Worm (Caenorhabditis elegans) whole organism, L4 larva: ENCODE measurements around the gene C50E10.2.
A peak's percentile ranks its signal among the peaks of the same experiment; 100 is the strongest.

Source experiments
- F26F4.8 ChIP-seq: fragments of 200-800 bp; sonication (Bioruptor generic); conservative IDR thresholded peaks from 2 replicates; pipeline ENCODE4 v1.3.6; 2022; ENCODE audit warnings: missing genetic modification characterization, missing compliant biosample characterization
- F44E2.7 ChIP-seq: fragments of 200-800 bp; sonication (Bioruptor generic); IDR thresholded peaks from 2 replicates; pipeline ENCODE4 v2.1.2; 2022; ENCODE audit warnings: missing genetic modification characterization, missing compliant biosample characterization
- R02D3.7 ChIP-seq: fragments of 150-350 bp; sonication (generic microtip); optimal IDR thresholded peaks from 3 replicates; lab custom pipeline; 2014; ENCODE audit warnings: missing biosample characterization, missing genetic modification characterization
- Y5F2A.4 ChIP-seq: fragments of 200-800 bp; sonication (Bioruptor generic); optimal IDR thresholded peaks from 2 replicates; lab custom pipeline; 2018; ENCODE audit warnings: mild to moderate bottlenecking, missing genetic modification characterization, missing compliant biosample characterization
- aha-1 ChIP-seq: fragments of 150-350 bp; peaks from one replicate; lab custom pipeline; 2014; ENCODE audit warnings: missing biosample characterization, missing genetic modification characterization
- aly-2 ChIP-seq: sonication (generic microtip); optimal IDR thresholded peaks from 2 replicates; lab custom pipeline; 2018; ENCODE audit warnings: missing biosample characterization, missing genetic modification characterization
- ceh-28 ChIP-seq: fragments of 150-350 bp; optimal IDR thresholded peaks from 2 replicates; lab custom pipeline; 2014; ENCODE audit warnings: missing biosample characterization, missing genetic modification reagents, missing genetic modification characterization
- ceh-44 ChIP-seq: fragments of 200-800 bp; sonication (Bioruptor generic); IDR thresholded peaks from 2 replicates; pipeline ENCODE4 v1.3.6; 2022; ENCODE audit warnings: missing genetic modification reagents, missing genetic modification characterization, missing compliant biosample characterization
- ceh-62 ChIP-seq: sonication (generic microtip); optimal IDR thresholded peaks from 2 replicates; lab custom pipeline; 2017; ENCODE audit warnings: missing biosample characterization, missing genetic modification characterization
- ceh-82 ChIP-seq: sonication (generic microtip); optimal IDR thresholded peaks from 2 replicates; lab custom pipeline; 2017; ENCODE audit warnings: missing biosample characterization, missing genetic modification characterization
- ces-1 ChIP-seq: fragments of 150-350 bp; sonication (generic microtip); optimal IDR thresholded peaks from 4 replicates; lab custom pipeline; 2014; ENCODE audit warnings: missing biosample characterization, missing genetic modification reagents, missing genetic modification characterization
- daf-12 ChIP-seq: fragments of 150-350 bp; optimal IDR thresholded peaks from 2 replicates; lab custom pipeline; 2014; ENCODE audit warnings: missing biosample characterization, missing genetic modification reagents, missing genetic modification characterization
- daf-16 ChIP-seq, 3 experiments: sonication (generic microtip); optimal IDR thresholded peaks; 2 replicates each; lab custom pipeline; 2016 to 2017; ENCODE audit warnings: missing genetic modification characterization in 3 of 3, missing genetic modification reagents in 3 of 3, mild to moderate bottlenecking in 2 of 3, missing compliant biosample characterization in 2 of 3, missing biosample characterization in 1 of 3, moderate library complexity in 1 of 3
- daf-19 ChIP-seq: fragments of 200-800 bp; sonication (Bioruptor generic); conservative IDR thresholded peaks from 2 replicates; pipeline ENCODE4 v1.3.6; 2022; ENCODE audit warnings: missing genetic modification characterization, missing compliant biosample characterization
- dmd-6 ChIP-seq: fragments of 200-800 bp; sonication (Bioruptor generic); IDR thresholded peaks from 2 replicates; pipeline ENCODE4 v1.3.6; 2022; ENCODE audit warnings: missing genetic modification reagents, missing genetic modification characterization, missing compliant biosample characterization
- dmd-9 ChIP-seq: fragments of 200-800 bp; sonication (Bioruptor generic); IDR thresholded peaks from 2 replicates; pipeline ENCODE4 v1.3.6; 2022; ENCODE audit warnings: missing genetic modification reagents, missing genetic modification characterization, missing compliant biosample characterization
- dpl-1 ChIP-seq: fragments of 150-350 bp; optimal IDR thresholded peaks from 2 replicates; lab custom pipeline; 2014; ENCODE audit warnings: missing biosample characterization, missing genetic modification reagents, missing genetic modification characterization
- dve-1 ChIP-seq: sonication (generic microtip); optimal IDR thresholded peaks from 2 replicates; lab custom pipeline; 2017; ENCODE audit warnings: antibody characterized with exemption, mild to moderate bottlenecking, missing genetic modification characterization, missing compliant biosample characterization; ENCODE audit not compliant: insufficient read depth
- egl-27 ChIP-seq: sonication (generic microtip); optimal IDR thresholded peaks from 3 replicates; lab custom pipeline; 2017; ENCODE audit warnings: missing biosample characterization, missing genetic modification reagents, missing genetic modification characterization
- fos-1 ChIP-seq: fragments of 150-350 bp; optimal IDR thresholded peaks from 2 replicates; lab custom pipeline; 2014; ENCODE audit warnings: missing biosample characterization, missing genetic modification characterization
- gei-8 ChIP-seq: fragments of 200-800 bp; sonication (Bioruptor generic); optimal IDR thresholded peaks from 2 replicates; lab custom pipeline; 2018; ENCODE audit warnings: mild to moderate bottlenecking, missing genetic modification characterization, missing compliant biosample characterization
- hmg-1.1 ChIP-seq: fragments of 200-800 bp; sonication (Bioruptor generic); IDR thresholded peaks from 2 replicates; pipeline ENCODE4 v1.3.6; 2022; ENCODE audit warnings: missing genetic modification reagents, missing genetic modification characterization, missing compliant biosample characterization
- jun-1 ChIP-seq: fragments of 150-350 bp; optimal IDR thresholded peaks from 2 replicates; lab custom pipeline; 2014; ENCODE audit warnings: missing biosample characterization, missing genetic modification reagents, missing genetic modification characterization
- lim-7 ChIP-seq: fragments of 200-800 bp; sonication (Bioruptor generic); IDR thresholded peaks from 2 replicates; pipeline ENCODE4 v1.3.6; 2022; ENCODE audit warnings: missing genetic modification characterization, missing compliant biosample characterization
- lin-13 ChIP-seq: fragments of 150-350 bp; optimal IDR thresholded peaks from 2 replicates; lab custom pipeline; 2014; ENCODE audit warnings: missing biosample characterization, missing genetic modification reagents, missing genetic modification characterization
- lin-15B ChIP-seq: fragments of 150-350 bp; sonication (generic microtip); optimal IDR thresholded peaks from 3 replicates; lab custom pipeline; 2014; ENCODE audit warnings: missing biosample characterization, missing genetic modification characterization
- lsy-2 ChIP-seq, 2 experiments: fragments of 150-350 bp in 1 of 2; sonication (generic microtip) in 1 of 2; optimal IDR thresholded peaks; 2 replicates each; lab custom pipeline; 2014 to 2017; ENCODE audit warnings: missing biosample characterization in 2 of 2, missing genetic modification characterization in 2 of 2
- madf-5 ChIP-seq, 2 experiments: fragments of 200-800 bp; sonication (Bioruptor generic); IDR thresholded peaks; 2 replicates each; pipeline ENCODE4 v1.3.6; 2022; ENCODE audit warnings: missing compliant biosample characterization in 2 of 2, missing genetic modification characterization in 2 of 2
- madf-9 ChIP-seq: fragments of 200-800 bp; sonication (Bioruptor generic); conservative IDR thresholded peaks from 2 replicates; pipeline ENCODE4 v1.3.6; 2022; ENCODE audit warnings: missing genetic modification reagents, missing genetic modification characterization, missing compliant biosample characterization
- mdl-1 ChIP-seq, 2 experiments: fragments of 150-350 bp in 1 of 2; sonication (generic microtip) in 1 of 2; optimal IDR thresholded peaks; 2 replicates each; lab custom pipeline; 2014 to 2017; ENCODE audit warnings: missing biosample characterization in 2 of 2, missing genetic modification characterization in 2 of 2
- mep-1 ChIP-seq: fragments of 150-350 bp; sonication (generic microtip); optimal IDR thresholded peaks from 3 replicates; lab custom pipeline; 2014; ENCODE audit warnings: missing biosample characterization, missing genetic modification characterization
- mxl-3 ChIP-seq: fragments of 200-800 bp; sonication (Bioruptor generic); optimal IDR thresholded peaks from 2 replicates; lab custom pipeline; 2018; ENCODE audit warnings: mild to moderate bottlenecking, missing genetic modification characterization, missing compliant biosample characterization
- nhr-11 ChIP-seq: fragments of 150-350 bp; optimal IDR thresholded peaks from 2 replicates; lab custom pipeline; 2014; ENCODE audit warnings: missing biosample characterization, missing genetic modification characterization
- nhr-237 ChIP-seq: sonication (generic microtip); optimal IDR thresholded peaks from 2 replicates; lab custom pipeline; 2017; ENCODE audit warnings: missing biosample characterization, missing genetic modification characterization
- nhr-25 ChIP-seq: sonication (generic microtip); optimal IDR thresholded peaks from 2 replicates; lab custom pipeline; 2017; ENCODE audit warnings: missing genetic modification characterization, mild to moderate bottlenecking, missing compliant biosample characterization, antibody characterized with exemption, moderate library complexity, borderline replicate concordance; ENCODE audit not compliant: insufficient read depth
- nhr-28 ChIP-seq: fragments of 150-350 bp; optimal IDR thresholded peaks from 2 replicates; lab custom pipeline; 2014; ENCODE audit warnings: missing biosample characterization, missing genetic modification characterization
- nhr-41 ChIP-seq: fragments of 200-800 bp; sonication (Bioruptor generic); IDR thresholded peaks from 2 replicates; pipeline ENCODE4 v1.3.6; 2022; ENCODE audit warnings: missing genetic modification reagents, missing genetic modification characterization, missing compliant biosample characterization
- nhr-6 ChIP-seq: fragments of 150-350 bp; optimal IDR thresholded peaks from 2 replicates; lab custom pipeline; 2014; ENCODE audit warnings: missing biosample characterization, missing genetic modification characterization
- nhr-77 ChIP-seq: fragments of 150-350 bp; optimal IDR thresholded peaks from 2 replicates; lab custom pipeline; 2014; ENCODE audit warnings: missing biosample characterization, missing genetic modification characterization
- rbr-2 ChIP-seq: sonication (generic microtip); optimal IDR thresholded peaks from 2 replicates; lab custom pipeline; 2016; ENCODE audit warnings: missing genotype, missing genetic modification characterization, missing compliant biosample characterization
- saeg-2 ChIP-seq: fragments of 200-800 bp; sonication (Bioruptor generic); IDR thresholded peaks from 2 replicates; pipeline ENCODE4 v1.3.6; 2022; ENCODE audit warnings: missing genetic modification reagents, missing genetic modification characterization, missing compliant biosample characterization
- set-16 ChIP-seq: fragments of 200-800 bp; sonication (Bioruptor generic); IDR thresholded peaks from 2 replicates; pipeline ENCODE4 v1.3.6; 2022; ENCODE audit warnings: missing genetic modification reagents, missing genetic modification characterization, missing compliant biosample characterization
- skn-1 ChIP-seq: fragments of 150-350 bp; optimal IDR thresholded peaks from 2 replicates; lab custom pipeline; 2014; ENCODE audit warnings: missing biosample characterization, missing genetic modification characterization
- tag-97 ChIP-seq: fragments of 200-800 bp; sonication (Bioruptor generic); IDR thresholded peaks from 2 replicates; pipeline ENCODE4 v1.3.6; 2022; ENCODE audit warnings: missing genetic modification characterization, missing compliant biosample characterization
- tra-1 ChIP-seq: fragments of 200-800 bp; sonication (Bioruptor generic); IDR thresholded peaks from 2 replicates; pipeline ENCODE4 v1.3.6; 2022; ENCODE audit warnings: missing genetic modification reagents, missing genetic modification characterization, missing compliant biosample characterization
- unc-39 ChIP-seq: sonication (generic microtip); optimal IDR thresholded peaks from 2 replicates; lab custom pipeline; 2017; ENCODE audit warnings: missing biosample characterization, missing genetic modification characterization
- unc-62 ChIP-seq, 3 experiments: fragments of 150-350 bp in 1 of 3; sonication (generic microtip); optimal IDR thresholded peaks in 2 of 3; peaks in 1 of 3; 1 replicate in 1 of 3; 2 replicates in 2 of 3; lab custom pipeline; 2014 to 2017; ENCODE audit warnings: missing biosample characterization in 3 of 3, missing genetic modification characterization in 3 of 3, missing genetic modification reagents in 3 of 3, missing genotype in 1 of 3
- zfp-3 ChIP-seq: fragments of 200-800 bp; sonication (Bioruptor generic); conservative IDR thresholded peaks from 2 replicates; pipeline ENCODE4 v1.3.6; 2022; ENCODE audit warnings: missing genetic modification reagents, missing genetic modification characterization, missing compliant biosample characterization

The C50E10.2 gene

DNA sequence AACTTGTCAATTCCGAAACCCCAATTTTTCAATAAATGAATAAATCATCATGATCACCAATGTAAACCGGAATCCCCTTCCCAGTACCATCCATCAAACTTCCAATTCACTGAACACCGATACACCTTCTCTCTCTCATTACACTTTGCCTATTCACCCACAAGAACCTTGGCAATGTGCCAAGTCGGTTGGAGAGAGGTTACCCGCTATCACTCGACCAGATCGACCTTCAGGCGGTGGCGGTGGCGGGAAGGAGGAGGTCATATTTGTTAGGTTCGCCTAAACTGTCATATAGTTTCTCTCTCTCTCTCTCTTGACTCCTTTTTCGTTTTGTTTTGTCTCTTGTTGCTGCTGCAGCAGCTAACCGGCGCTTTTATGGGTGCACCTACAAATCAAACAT, 46.9 kb downstream of the C50E10.2 start:
- TF ChIP-seq egl-27 (tag; lab: Kevin White, UChicago) (no peak), saeg-2 (GFP tag; lab: Robert Waterston, UW) (no peak), nhr-237 (tag; lab: Kevin White, UChicago) (no peak), mxl-3 (GFP tag; lab: Kevin White, UChicago) (no peak), lsy-2 (tag; optimal IDR thresholded peaks at IDR 0.05; lab: Kevin White, UChicago) (peak in 1 of 2 experiments; percentile 7), aha-1 (tag; lab: Kevin White, UChicago) (peak; percentile 51), nhr-28 (tag; lab: Kevin White, UChicago) (peak; percentile 20), mep-1 (tag; lab: Kevin White, UChicago) (peak; percentile 32), madf-9 (GFP tag; lab: Robert Waterston, UW) (no peak), unc-39 (no peak), tag-97 (no peak), F26F4.8 (GFP tag; lab: Robert Waterston, UW) (no peak), jun-1 (tag; lab: Kevin White, UChicago) (no peak), ceh-44 (GFP tag; lab: Robert Waterston, UW) (no peak), ceh-82 (tag; lab: Kevin White, UChicago) (no peak), rbr-2 (tag; lab: Kevin White, UChicago) (no peak), hmg-1.1 (GFP tag; lab: Robert Waterston, UW) (peak; percentile 31; the same call in 1 of the 2 replicates), ceh-28 (tag; lab: Kevin White, UChicago) (no peak), R02D3.7 (tag; lab: Kevin White, UChicago) (no peak), nhr-25 (tag; lab: Kevin White, UChicago) (peak; percentile 78), dve-1 (tag; lab: Kevin White, UChicago) (peak; percentile 39), nhr-41 (no peak), unc-62 (GFP tag; optimal IDR thresholded peaks at IDR 0.05 in 1 of 2; lab: Kevin White, UChicago) (peak in 1 of 2 experiments; percentile 49), unc-62 (tag; optimal IDR thresholded peaks at IDR 0.05; lab: Kevin White, UChicago) (no peak), madf-5 (GFP tag; IDR thresholded peaks at IDR 0.05; lab: Robert Waterston, UW) (no peak), daf-12 (tag; lab: Kevin White, UChicago) (no peak), gei-8 (GFP tag; lab: Kevin White, UChicago) (no peak), set-16 (0 out of 2 replicates have a peak, but pooled peaks have one; percentile 11), lin-15B (tag; lab: Kevin White, UChicago) (no peak)

ce11 chrII:12261147-12261821, 48.2 kb downstream of the C50E10.2 start:
- no peak for TF ChIP-seq skn-1 (tag; lab: Kevin White, UChicago)
- TF ChIP-seq zfp-3 (GFP tag; lab: Robert Waterston, UW) = no peak
- TF ChIP-seq fos-1 = no peak
- no peak for TF ChIP-seq nhr-6
- no peak for TF ChIP-seq lin-13
- no peak for TF ChIP-seq egl-27 (tag; lab: Kevin White, UChicago)
- no peak for TF ChIP-seq tag-97
- no peak for TF ChIP-seq lim-7
- TF ChIP-seq mep-1 (tag; lab: Kevin White, UChicago) = peak; percentile 26
- no peak for TF ChIP-seq aly-2 (tag; lab: Kevin White, UChicago)
- no peak for TF ChIP-seq tra-1 (GFP tag; lab: Robert Waterston, UW)
- TF ChIP-seq F44E2.7 (GFP tag; lab: Robert Waterston, UW) = no peak
- peak; percentile 91 for TF ChIP-seq aha-1 (tag; lab: Kevin White, UChicago)
- TF ChIP-seq dmd-6 (GFP tag; lab: Robert Waterston, UW) = peak; percentile 22; the same call in 1 of the 2 replicates
- TF ChIP-seq ces-1 (GFP tag; lab: Kevin White, UChicago) = no peak
- peak in 1 of 2 experiments; percentile 25 for TF ChIP-seq mdl-1 (tag; optimal IDR thresholded peaks at IDR 0.05; lab: Kevin White, UChicago)
- TF ChIP-seq Y5F2A.4 (GFP tag; lab: Kevin White, UChicago) = no peak
- peak; percentile 14 for TF ChIP-seq dve-1 (tag; lab: Kevin White, UChicago)
- TF ChIP-seq nhr-77 (tag; lab: Kevin White, UChicago) = no peak
- no peak for TF ChIP-seq nhr-11 (tag; lab: Kevin White, UChicago)
- 0 out of 2 replicates have a peak, but pooled peaks have one; percentile 12 for TF ChIP-seq set-16
- TF ChIP-seq daf-16 (GFP tag; optimal IDR thresholded peaks at IDR 0.05; lab: Kevin White, UChicago) = no peak
- peak; percentile 25 for TF ChIP-seq daf-16 (tag; optimal IDR thresholded peaks at IDR 0.05; lab: Kevin White, UChicago)
- TF ChIP-seq ceh-28 (tag; lab: Kevin White, UChicago) = no peak
- TF ChIP-seq mxl-3 (GFP tag; lab: Kevin White, UChicago) = no peak
- TF ChIP-seq daf-19 (GFP tag; lab: Robert Waterston, UW) = no peak
- TF ChIP-seq ceh-62 (tag; lab: Kevin White, UChicago) = no peak
- TF ChIP-seq dmd-9 (GFP tag; lab: Robert Waterston, UW) = no peak
- no peak for TF ChIP-seq dpl-1 (GFP tag; lab: Kevin White, UChicago)
